Worm (Caenorhabditis elegans) whole organism, L2 larva: Measurements from ENCODE around the gene Y41G9A.17.

Experiments
- F13H6.1 ChIP-seq: sonication (generic microtip); optimal IDR thresholded peaks from 2 replicates; lab custom pipeline; 2016; ENCODE audit warnings: missing genetic modification characterization, missing compliant biosample characterization
- R02D3.7 ChIP-seq: fragments of 150-350 bp; optimal IDR thresholded peaks from 2 replicates; lab custom pipeline; 2014; ENCODE audit warnings: missing biosample characterization, missing genetic modification characterization
- Y55F3AM.14 ChIP-seq: fragments of 200-800 bp; sonication (Bioruptor generic); optimal IDR thresholded peaks from 2 replicates; lab custom pipeline; 2018; ENCODE audit warnings: mild to moderate bottlenecking, missing genetic modification characterization, missing compliant biosample characterization
- alr-1 ChIP-seq: fragments of 150-350 bp; optimal IDR thresholded peaks from 2 replicates; lab custom pipeline; 2014; ENCODE audit warnings: missing biosample characterization, missing genetic modification characterization
- aly-2 ChIP-seq: fragments of 150-350 bp; optimal IDR thresholded peaks from 2 replicates; lab custom pipeline; 2014; ENCODE audit warnings: missing biosample characterization, missing genetic modification characterization
- blmp-1 ChIP-seq: sonication (generic microtip); optimal IDR thresholded peaks from 2 replicates; lab custom pipeline; 2017; ENCODE audit warnings: missing genetic modification characterization, mild to moderate bottlenecking, missing compliant biosample characterization, antibody characterized with exemption, moderate library complexity; ENCODE audit not compliant: insufficient read depth
- crh-2 ChIP-seq: sonication (generic microtip); optimal IDR thresholded peaks from 2 replicates; lab custom pipeline; 2017; ENCODE audit warnings: missing biosample characterization, missing genetic modification characterization
- elt-3 ChIP-seq: sonication (generic microtip); optimal IDR thresholded peaks from 2 replicates; lab custom pipeline; 2017; ENCODE audit warnings: missing biosample characterization, missing genetic modification characterization
- fos-1 ChIP-seq: fragments of 150-350 bp; optimal IDR thresholded peaks from 2 replicates; lab custom pipeline; 2014; ENCODE audit warnings: missing biosample characterization, missing genetic modification characterization
- lsy-2 ChIP-seq, 2 experiments: fragments of 150-350 bp in 1 of 2; sonication (generic microtip) in 1 of 2; optimal IDR thresholded peaks; 2 replicates each; lab custom pipeline; 2014 to 2017; ENCODE audit warnings: missing biosample characterization in 2 of 2, missing genetic modification characterization in 2 of 2
- mab-5 ChIP-seq: fragments of 150-350 bp; optimal IDR thresholded peaks from 2 replicates; lab custom pipeline; 2014; ENCODE audit warnings: missing biosample characterization, missing genetic modification characterization
- mbf-1 ChIP-seq: sonication (generic microtip); optimal IDR thresholded peaks from 2 replicates; lab custom pipeline; 2017; ENCODE audit warnings: missing biosample characterization, missing genetic modification characterization
- nhr-12 ChIP-seq: fragments of 150-350 bp; optimal IDR thresholded peaks from 2 replicates; lab custom pipeline; 2014; ENCODE audit warnings: missing biosample characterization, missing genetic modification characterization
- nhr-129 ChIP-seq: fragments of 150-350 bp; optimal IDR thresholded peaks from 2 replicates; lab custom pipeline; 2014; ENCODE audit warnings: missing biosample characterization, missing genetic modification characterization
- nhr-21 ChIP-seq: fragments of 150-350 bp; optimal IDR thresholded peaks from 2 replicates; lab custom pipeline; 2014; ENCODE audit warnings: missing biosample characterization, missing genetic modification characterization
- nhr-25 ChIP-seq: fragments of 150-350 bp; sonication (generic microtip); optimal IDR thresholded peaks from 3 replicates; lab custom pipeline; 2014; ENCODE audit warnings: missing biosample characterization, missing genetic modification characterization
- nhr-6 ChIP-seq: fragments of 150-350 bp; optimal IDR thresholded peaks from 2 replicates; lab custom pipeline; 2014; ENCODE audit warnings: missing biosample characterization, missing genetic modification characterization
- nhr-77 ChIP-seq: fragments of 150-350 bp; optimal IDR thresholded peaks from 2 replicates; lab custom pipeline; 2014; ENCODE audit warnings: missing biosample characterization, missing genetic modification characterization
- peb-1 ChIP-seq: fragments of 150-350 bp; optimal IDR thresholded peaks from 2 replicates; lab custom pipeline; 2014; ENCODE audit warnings: missing biosample characterization, missing genetic modification characterization
- skn-1 ChIP-seq: sonication (generic microtip); optimal IDR thresholded peaks from 2 replicates; lab custom pipeline; 2017; ENCODE audit warnings: missing biosample characterization, missing genetic modification characterization
- sma-3 ChIP-seq: sonication (generic microtip); optimal IDR thresholded peaks from 2 replicates; lab custom pipeline; 2016; ENCODE audit warnings: missing genetic modification reagents, missing genetic modification characterization, missing compliant biosample characterization
- sma-9 ChIP-seq, 2 experiments: fragments of 150-350 bp in 1 of 2; sonication (generic microtip) in 1 of 2; optimal IDR thresholded peaks; 2 replicates each; lab custom pipeline; 2014 to 2016; ENCODE audit warnings: missing genetic modification characterization in 2 of 2, mild to moderate bottlenecking in 1 of 2, missing biosample characterization in 1 of 2, missing compliant biosample characterization in 1 of 2, missing genetic modification reagents in 1 of 2, moderate library complexity in 1 of 2
- snpc-4 ChIP-seq: fragments of 150-350 bp; optimal IDR thresholded peaks from 2 replicates; lab custom pipeline; 2014; ENCODE audit warnings: missing biosample characterization, missing genetic modification characterization
- unc-39 ChIP-seq: fragments of 150-350 bp; optimal IDR thresholded peaks from 2 replicates; lab custom pipeline; 2014; ENCODE audit warnings: missing biosample characterization, missing genetic modification characterization
- unc-55 ChIP-seq: fragments of 150-350 bp; sonication (generic microtip); optimal IDR thresholded peaks from 3 replicates; lab custom pipeline; 2014; ENCODE audit warnings: missing biosample characterization, missing genetic modification reagents, missing genetic modification characterization
- unc-62 ChIP-seq: fragments of 150-350 bp; optimal IDR thresholded peaks from 2 replicates; lab custom pipeline; 2014; ENCODE audit warnings: missing biosample characterization, missing genetic modification reagents, missing genetic modification characterization

Gene Y41G9A.17

ce11 chrX:2960703-2961102 lies 38.8 kb downstream of the Y41G9A.17 start:
- TF ChIP-seq snpc-4 (tag; lab: Kevin White, UChicago) (peak; percentile 67), mab-5 (tag; lab: Kevin White, UChicago) (no peak)
- TF ChIP-seq, all 48 proteins: peak for 1

- no peak for TF ChIP-seq elt-3 (tag; lab: Kevin White, UChicago)
- TF ChIP-seq peb-1 (tag; lab: Kevin White, UChicago), result no peak
- TF ChIP-seq nhr-6 (tag; lab: Kevin White, UChicago), result no peak
- no peak for TF ChIP-seq sma-9 (GFP tag; optimal IDR thresholded peaks at IDR 0.05; lab: Kevin White, UChicago)
- TF ChIP-seq sma-9 (tag; optimal IDR thresholded peaks at IDR 0.05; lab: Kevin White, UChicago), result no peak
- no peak for TF ChIP-seq nhr-77 (tag; lab: Kevin White, UChicago)
- no peak for TF ChIP-seq alr-1
- TF ChIP-seq mab-5 (tag; lab: Kevin White, UChicago), result peak; percentile 57
- TF ChIP-seq skn-1, result no peak
These were observed 42.0 kb downstream of the Y41G9A.17 start, which contains the start of gene gbb-1 for ce11 chrX:2957446-2957985. gbb-1 (plus strand) TSS chrX:2957935.

ce11 chrX:2955628-2956027 lies 43.9 kb downstream of the Y41G9A.17 start:
- no peak for TF ChIP-seq crh-2 (tag; lab: Kevin White, UChicago)
- TF ChIP-seq aly-2 (tag; lab: Kevin White, UChicago), result no peak
- TF ChIP-seq mbf-1 (tag; lab: Kevin White, UChicago), result no peak
- no peak for TF ChIP-seq nhr-12 (tag; lab: Kevin White, UChicago)
- TF ChIP-seq unc-55 (GFP tag; lab: Kevin White, UChicago), result no peak

DNA sequence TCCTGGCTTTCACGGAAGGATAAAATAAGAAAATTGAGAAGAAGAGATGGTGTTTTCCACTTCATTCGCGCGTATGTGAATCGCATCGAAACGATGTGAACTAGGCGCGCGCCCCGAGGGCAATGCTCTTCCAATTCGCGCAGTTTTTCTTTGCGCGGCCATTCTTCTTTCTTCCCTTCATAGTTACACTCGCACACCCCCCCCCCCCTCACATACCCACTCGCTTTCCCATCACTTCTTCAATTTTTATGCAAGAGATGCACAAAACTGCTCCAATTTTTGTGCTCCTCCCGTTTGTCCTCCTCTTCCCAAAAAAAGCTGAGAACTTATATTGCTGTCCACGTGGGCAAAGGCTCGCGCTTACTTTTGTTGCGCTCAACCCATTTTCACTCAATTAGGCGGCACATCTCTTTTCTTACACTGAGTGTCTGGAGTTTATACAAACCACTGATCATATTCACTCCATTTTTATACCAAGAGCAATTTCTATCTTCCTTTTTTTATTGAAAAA lies 46.0 kb downstream of the Y41G9A.17 start:
- TF ChIP-seq unc-39 (tag; lab: Kevin White, UChicago), result no peak

- TF ChIP-seq sma-9 (GFP tag; optimal IDR thresholded peaks at IDR 0.05; lab: Kevin White, UChicago) (peak; percentile 32), sma-9 (tag; optimal IDR thresholded peaks at IDR 0.05; lab: Kevin White, UChicago) (no peak), nhr-129 (tag; lab: Kevin White, UChicago) (peak; percentile 28), crh-2 (tag; lab: Kevin White, UChicago) (no peak), F13H6.1 (tag; lab: Kevin White, UChicago) (peak; percentile 45)
These were observed 49.3 kb downstream of the Y41G9A.17 start for ce11 chrX:2950234-2950633.

- TF ChIP-seq nhr-25 (tag; lab: Kevin White, UChicago) (peak; percentile 22), sma-3 (GFP tag; lab: Kevin White, UChicago) (peak; percentile 61), unc-39 (tag; lab: Kevin White, UChicago) (no peak), unc-55 (GFP tag; lab: Kevin White, UChicago) (no peak), nhr-129 (tag; lab: Kevin White, UChicago) (peak; percentile 31), blmp-1 (peak; percentile 36), Y55F3AM.14 (GFP tag; lab: Kevin White, UChicago) (no peak), lsy-2 (tag; optimal IDR thresholded peaks at IDR 0.05; lab: Kevin White, UChicago) (no peak), nhr-21 (peak; percentile 38), fos-1 (tag; lab: Kevin White, UChicago) (peak; percentile 34), unc-62 (GFP tag; lab: Kevin White, UChicago) (no peak), R02D3.7 (tag; lab: Kevin White, UChicago) (no peak), nhr-12 (tag; lab: Kevin White, UChicago) (no peak), sma-9 (GFP tag; optimal IDR thresholded peaks at IDR 0.05; lab: Kevin White, UChicago) (peak; percentile 44), sma-9 (tag; optimal IDR thresholded peaks at IDR 0.05; lab: Kevin White, UChicago) (no peak)
- TF ChIP-seq, all 48 proteins: peak for 7
These were observed 53.0 kb downstream of the Y41G9A.17 start, which contains the start of the genes Y41G9A.10 and Y41G9A.5 for ce11 chrX:2946508-2947005. Y41G9A.10 (minus strand) TSS chrX:2946558. Y41G9A.5 (plus strand) TSS chrX:2946667.
